Worm (Caenorhabditis elegans): ENCODE measurements around the gene inx-1.

inx-1 gene

DNA sequence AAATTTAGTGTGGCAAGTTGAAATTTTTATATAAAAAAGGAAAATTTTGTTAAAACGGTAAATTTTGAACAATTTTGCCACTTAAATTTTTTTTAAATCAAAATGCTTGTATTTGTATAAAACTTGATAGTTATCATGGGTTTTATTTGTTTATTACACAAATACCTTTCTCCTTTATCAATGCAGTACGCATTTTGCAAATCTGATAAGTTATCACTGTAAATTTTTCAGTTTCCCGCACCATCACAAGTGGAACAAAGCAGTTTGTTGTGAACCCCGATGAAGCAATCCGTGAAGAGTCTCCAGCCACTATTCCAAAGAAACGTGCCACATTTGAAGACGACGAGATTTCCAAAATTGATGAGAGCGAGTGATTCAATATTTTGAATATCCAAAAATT lies 36.1 kb downstream of the inx-1 start:
- TF ChIP-seq pha-4 (tag; optimal IDR thresholded peaks at IDR 0.05): no peak
- no peak for TF ChIP-seq zfh-2 (GFP tag; conservative IDR thresholded peaks at IDR 0.05)
- no peak for TF ChIP-seq athp-1 (tag; optimal IDR thresholded peaks at IDR 0.05)
- TF ChIP-seq Y79H2A.3 (GFP tag; conservative IDR thresholded peaks at IDR 0.05): no peak
- no peak for TF ChIP-seq let-526 (GFP tag; IDR thresholded peaks at IDR 0.05)
- no peak for TF ChIP-seq F57C9.4 (tag; optimal IDR thresholded peaks at IDR 0.05)
- TF ChIP-seq ets-4 (GFP tag; optimal IDR thresholded peaks at IDR 0.05): no peak
- TF ChIP-seq B0336.3 (GFP tag; IDR thresholded peaks at IDR 0.05): no peak

DNA sequence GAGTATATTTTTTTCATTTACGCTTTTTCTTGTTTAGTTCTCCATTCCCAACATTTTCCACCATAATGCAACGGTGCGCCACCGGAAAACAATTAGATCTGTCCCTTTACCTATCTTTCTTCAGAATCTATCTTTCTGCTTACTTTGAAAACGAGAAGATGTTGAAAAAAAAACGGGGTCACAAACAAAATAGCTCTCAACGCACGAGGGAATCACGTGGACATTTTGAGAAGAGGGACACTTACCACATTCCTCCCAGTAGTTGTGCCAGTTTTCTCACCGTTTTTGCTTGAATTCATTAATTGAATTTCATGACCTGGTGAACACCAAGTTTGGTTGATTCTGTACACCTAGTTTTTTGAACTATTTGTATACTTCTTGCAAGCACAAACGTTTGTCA lies 40.0 kb downstream of the inx-1 start:
- TF ChIP-seq F55B11.4 (tag; optimal IDR thresholded peaks at IDR 0.05; ENCODE audit: borderline replicate concordance, insufficient read depth) (no peak), ztf-25 (GFP tag; IDR thresholded peaks at IDR 0.05) (no peak), snpc-1.3 (tag; optimal IDR thresholded peaks at IDR 0.05; ENCODE audit: insufficient read depth) (no peak), lsy-27 (tag; optimal IDR thresholded peaks at IDR 0.05; ENCODE audit: borderline replicate concordance, insufficient read depth) (no peak), F23B12.7 (tag; optimal IDR thresholded peaks at IDR 0.05; ENCODE audit: insufficient read depth) (no peak), aptf-3 (GFP tag; IDR thresholded peaks at IDR 0.05) (no peak), hsf-1 (GFP tag; IDR thresholded peaks at IDR 0.05) (no peak), ztf-6 (GFP tag; IDR thresholded peaks at IDR 0.05) (no peak), xnd-1 (tag; optimal IDR thresholded peaks at IDR 0.05) (no peak), sptf-2 (GFP tag; optimal IDR thresholded peaks at IDR 0.05) (no peak), Y79H2A.3 (GFP tag; conservative IDR thresholded peaks at IDR 0.05) (no peak), unc-62 (GFP tag; optimal IDR thresholded peaks at IDR 0.05) (no peak), F57C9.4 (tag; optimal IDR thresholded peaks at IDR 0.05) (no peak), ama-1 (optimal IDR thresholded peaks at IDR 0.05) (no peak), ama-1 (GFP tag; optimal IDR thresholded peaks at IDR 0.05) (no peak), ceh-40 (GFP tag; IDR thresholded peaks at IDR 0.05) (no peak), die-1 (tag; optimal IDR thresholded peaks at IDR 0.05) (no peak), lin-54 (GFP tag; optimal IDR thresholded peaks at IDR 0.05) (no peak), tbx-9 (tag; optimal IDR thresholded peaks at IDR 0.05; ENCODE audit: borderline replicate concordance) (no peak)

DNA sequence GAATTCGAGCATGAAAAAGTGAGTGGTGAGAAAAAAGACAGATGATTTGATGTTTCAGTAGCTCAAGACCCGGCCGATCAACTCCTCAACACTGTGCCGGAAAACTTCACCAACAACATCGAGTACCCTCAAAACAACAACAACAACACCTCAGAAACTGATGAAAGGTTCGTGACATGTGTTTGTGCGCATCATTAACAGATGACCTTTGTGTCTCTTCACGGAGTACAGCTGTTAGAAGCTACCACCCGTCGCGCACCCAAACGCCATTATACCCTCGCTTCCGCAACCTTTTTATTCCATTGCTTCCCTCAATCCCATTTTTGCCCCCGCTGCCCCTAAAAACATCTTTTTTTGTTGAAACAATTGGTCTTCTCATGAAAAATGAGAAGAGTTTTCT lies 40.9 kb downstream of the inx-1 start:
- TF ChIP-seq unc-130 (GFP tag; optimal IDR thresholded peaks at IDR 0.05): no peak
- TF ChIP-seq hmg-20 (GFP tag; IDR thresholded peaks at IDR 0.05): no peak
- no peak for TF ChIP-seq dox-1 (GFP tag; IDR thresholded peaks at IDR 0.05)
- TF ChIP-seq Y79H2A.3 (GFP tag; conservative IDR thresholded peaks at IDR 0.05): no peak
- no peak for TF ChIP-seq ztf-25 (GFP tag; IDR thresholded peaks at IDR 0.05)
- no peak for TF ChIP-seq T07F8.4 (tag; optimal IDR thresholded peaks at IDR 0.05)
- no peak for TF ChIP-seq rpc-1 (optimal IDR thresholded peaks at IDR 0.05)
- TF ChIP-seq rpc-1 (tag; optimal IDR thresholded peaks at IDR 0.05): no peak
- no peak for TF ChIP-seq let-607 (tag; optimal IDR thresholded peaks at IDR 0.05)
- no peak for TF ChIP-seq snpc-1.3 (tag; optimal IDR thresholded peaks at IDR 0.05; ENCODE audit: insufficient read depth)

DNA sequence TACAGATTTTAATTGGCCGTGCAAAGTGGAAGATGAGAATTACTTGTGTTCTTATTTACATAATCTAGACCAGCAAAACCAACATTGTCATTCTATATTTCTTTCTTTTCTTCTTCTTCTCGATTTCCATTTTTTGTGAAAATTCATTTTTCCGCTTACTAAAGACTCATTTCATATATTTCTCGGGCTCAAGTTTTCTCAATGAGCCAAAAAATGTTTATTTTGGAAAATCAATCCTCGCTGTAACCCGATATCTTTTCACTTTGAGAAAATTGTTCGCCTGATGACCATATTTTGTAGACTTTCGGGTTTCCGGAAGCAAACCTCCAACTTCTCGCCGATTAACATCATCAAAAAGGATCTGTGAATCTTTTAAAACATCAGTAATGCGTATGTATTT lies 42.2 kb downstream of the inx-1 start, which contains the start of gene nhx-4:
Gene nhx-4 (plus strand): TSS at position 301 of the 400 bp plus-strand sequence.
- no peak for TF ChIP-seq ztf-18 (tag; optimal IDR thresholded peaks at IDR 0.05)
- TF ChIP-seq K11D2.4 (GFP tag; IDR thresholded peaks at IDR 0.05): no peak
- TF ChIP-seq nhr-120 (GFP tag; IDR thresholded peaks at IDR 0.05): no peak
- TF ChIP-seq lag-1 (GFP tag; IDR thresholded peaks at IDR 0.05): no peak
- TF ChIP-seq aptf-2 (GFP tag; conservative IDR thresholded peaks at IDR 0.05): no peak
- TF ChIP-seq mes-4 (tag; optimal IDR thresholded peaks at IDR 0.05): no peak
- TF ChIP-seq F37B4.10 (GFP tag; IDR thresholded peaks at IDR 0.05): no peak
- TF ChIP-seq F10E7.11 (tag; optimal IDR thresholded peaks at IDR 0.05): no peak
- no peak for TF ChIP-seq sdz-38 (tag; optimal IDR thresholded peaks at IDR 0.05)
- TF ChIP-seq K12H6.12 (tag; optimal IDR thresholded peaks at IDR 0.05): no peak
- TF ChIP-seq ekl-4 (GFP tag; IDR thresholded peaks at IDR 0.05): no peak
- no peak for TF ChIP-seq let-607 (tag; optimal IDR thresholded peaks at IDR 0.05)
